Fruit fly (Drosophila melanogaster): ENCODE measurements around the gene CG10154.

Gene CG10154

dm6 chr3L:13451562-13451961, 14.6 kb upstream of the CG10154 start:
- TF ChIP-seq CG9705 (GFP tag; optimal IDR thresholded peaks at IDR 0.05) (no peak), CG32264 (GFP tag; optimal IDR thresholded peaks at IDR 0.05) (no peak), psq (GFP tag; optimal IDR thresholded peaks at IDR 0.05) (no peak), Dfd (GFP tag; optimal IDR thresholded peaks at IDR 0.05) (no peak), dsf (GFP tag; optimal IDR thresholded peaks at IDR 0.05; ENCODE audit: borderline replicate concordance) (no peak), Myc (optimal IDR thresholded peaks at IDR 0.05) (no peak)

- TF ChIP-seq HLH106 (tag; optimal IDR thresholded peaks at IDR 0.05) (peak; percentile 66), psq (GFP tag; optimal IDR thresholded peaks at IDR 0.05) (peak; percentile 27), Myc (optimal IDR thresholded peaks at IDR 0.05) (no peak), sage (GFP tag; optimal IDR thresholded peaks at IDR 0.05) (no peak), Sp1 (GFP tag; optimal IDR thresholded peaks at IDR 0.05) (peak; percentile 25), Hr83 (GFP tag; optimal IDR thresholded peaks at IDR 0.05; ENCODE audit: poor library complexity, severe bottlenecking) (peak; percentile 77), ey (GFP tag; optimal IDR thresholded peaks at IDR 0.05) (peak; percentile 5), rgr (GFP tag; optimal IDR thresholded peaks at IDR 0.05) (peak; percentile 36), usp (GFP tag; optimal IDR thresholded peaks at IDR 0.05) (no peak), Rel (GFP tag; optimal IDR thresholded peaks at IDR 0.05) (no peak), Rel (tag; optimal IDR thresholded peaks at IDR 0.05) (peak; percentile 16), br (GFP tag; optimal IDR thresholded peaks at IDR 0.05) (peak; percentile 14), lola (GFP tag; optimal IDR thresholded peaks at IDR 0.05) (no peak), CG9705 (GFP tag; optimal IDR thresholded peaks at IDR 0.05) (peak; percentile 75), sv (GFP tag; optimal IDR thresholded peaks at IDR 0.05) (no peak), h (GFP tag; optimal IDR thresholded peaks at IDR 0.05) (peak; percentile 44), fru (GFP tag; optimal IDR thresholded peaks at IDR 0.05) (peak; percentile 9), dmrt93B (GFP tag; optimal IDR thresholded peaks at IDR 0.05) (peak; percentile 67)
Observed at dm6 chr3L:13450177-13450793, 13.3 kb upstream of the CG10154 start, which contains the start of the genes JMJD7 and CG10738. JMJD7 (minus strand) TSS chr3L:13450283. CG10738 (plus strand) TSS chr3L:13450770.

- peak; percentile 34 for TF ChIP-seq sage (GFP tag; optimal IDR thresholded peaks at IDR 0.05)
- TF ChIP-seq Vsx2 (GFP tag; optimal IDR thresholded peaks at IDR 0.05; ENCODE audit: partially characterized antibody): no peak
- TF ChIP-seq HLH106 (tag; optimal IDR thresholded peaks at IDR 0.05): peak; percentile 34
- TF ChIP-seq br (GFP tag; optimal IDR thresholded peaks at IDR 0.05): no peak
- TF ChIP-seq dmrt93B (GFP tag; optimal IDR thresholded peaks at IDR 0.05): no peak
- peak; percentile 2 for TF ChIP-seq rgr (GFP tag; optimal IDR thresholded peaks at IDR 0.05)
- peak; percentile 84 for TF ChIP-seq jim (GFP tag; optimal IDR thresholded peaks at IDR 0.05)
- no peak for TF ChIP-seq Rel (GFP tag; optimal IDR thresholded peaks at IDR 0.05)
- peak; percentile 33 for TF ChIP-seq Rel (tag; optimal IDR thresholded peaks at IDR 0.05)
- TF ChIP-seq Sp1 (GFP tag; optimal IDR thresholded peaks at IDR 0.05): peak; percentile 68
- TF ChIP-seq psq (GFP tag; optimal IDR thresholded peaks at IDR 0.05): no peak
- no peak for TF ChIP-seq foxo (GFP tag; optimal IDR thresholded peaks at IDR 0.05)
Observed at dm6 chr3L:13442400-13442799, 5.5 kb upstream of the CG10154 start, which contains the start of gene cmb. cmb (plus strand) TSS chr3L:13442594.

- TF ChIP-seq h (GFP tag; optimal IDR thresholded peaks at IDR 0.05) (no peak), Jra (GFP tag; optimal IDR thresholded peaks at IDR 0.05) (no peak), Hr83 (GFP tag; optimal IDR thresholded peaks at IDR 0.05; ENCODE audit: poor library complexity, severe bottlenecking) (no peak), Sp1 (GFP tag; optimal IDR thresholded peaks at IDR 0.05) (no peak), N (GFP tag; optimal IDR thresholded peaks at IDR 0.05) (no peak)
Observed at dm6 chr3L:13440370-13440960, 3.5 kb upstream of the CG10154 start, which contains the start of the genes CG10140 and CG14109. CG10140 (minus strand) TSS chr3L:13440470. CG14109 (plus strand) TSS chr3L:13440910.

- TF ChIP-seq sage (GFP tag; optimal IDR thresholded peaks at IDR 0.05): no peak
- TF ChIP-seq Rel (GFP tag; optimal IDR thresholded peaks at IDR 0.05): no peak
- TF ChIP-seq Rel (tag; optimal IDR thresholded peaks at IDR 0.05): no peak
- TF ChIP-seq Dif (GFP tag; optimal IDR thresholded peaks at IDR 0.05; ENCODE audit: partially characterized antibody): no peak
- TF ChIP-seq pan (optimal IDR thresholded peaks at IDR 0.05): no peak
- TF ChIP-seq Jra (GFP tag; optimal IDR thresholded peaks at IDR 0.05): no peak
- no peak for TF ChIP-seq CrebA (GFP tag; optimal IDR thresholded peaks at IDR 0.05; ENCODE audit: borderline replicate concordance)
Observed at dm6 chr3L:13437654-13438053, 718 bp upstream of the CG10154 start, which contains the start of gene CG10725. CG10725 (plus strand) TSS chr3L:13437954.

Measured in whole organism, wandering third instar larva.